Worm (Caenorhabditis elegans) whole organism, late embryonic: ENCODE results near the gene fbxa-80.

Experiments used
- F13H6.1 ChIP-seq: sonication (generic microtip); optimal IDR thresholded peaks from 2 replicates; lab custom pipeline; 2016; ENCODE audit warnings: missing genetic modification characterization, missing compliant biosample characterization
- T23F11.4 ChIP-seq: fragments of 200-800 bp; sonication (Bioruptor generic); optimal IDR thresholded peaks from 2 replicates; lab custom pipeline; 2018; ENCODE audit warnings: mild to moderate bottlenecking, missing genetic modification characterization, missing compliant biosample characterization
- ahr-1 ChIP-seq: sonication (generic microtip); optimal IDR thresholded peaks from 2 replicates; lab custom pipeline; 2016; ENCODE audit warnings: missing genetic modification characterization, missing compliant biosample characterization
- ama-1 ChIP-seq: fragments of 150-350 bp; optimal IDR thresholded peaks from 2 replicates; lab custom pipeline; 2014
- ceh-18 ChIP-seq: sonication (generic microtip); optimal IDR thresholded peaks from 2 replicates; lab custom pipeline; 2016; ENCODE audit warnings: missing genetic modification characterization, missing compliant biosample characterization
- ceh-2 ChIP-seq: sonication (generic microtip); optimal IDR thresholded peaks from 2 replicates; lab custom pipeline; 2016; ENCODE audit warnings: missing genotype, missing genetic modification characterization, missing compliant biosample characterization
- ceh-30 ChIP-seq: fragments of 150-350 bp; optimal IDR thresholded peaks from 2 replicates; lab custom pipeline; 2014; ENCODE audit warnings: missing biosample characterization, missing genetic modification characterization
- ceh-45 ChIP-seq: fragments of 200-800 bp; sonication (Bioruptor generic); IDR thresholded peaks from 2 replicates; pipeline ENCODE4 v1.3.6; 2022; ENCODE audit warnings: missing genetic modification reagents, missing genetic modification characterization, missing compliant biosample characterization
- ceh-48 ChIP-seq: sonication (generic microtip); optimal IDR thresholded peaks from 2 replicates; lab custom pipeline; 2016; ENCODE audit warnings: missing genetic modification characterization, inconsistent platforms, missing compliant biosample characterization
- ceh-9 ChIP-seq: sonication (generic microtip); optimal IDR thresholded peaks from 2 replicates; lab custom pipeline; 2016; ENCODE audit warnings: mild to moderate bottlenecking, missing genetic modification characterization, inconsistent platforms, missing compliant biosample characterization
- ets-4 ChIP-seq: sonication (generic microtip); optimal IDR thresholded peaks from 2 replicates; lab custom pipeline; 2016; ENCODE audit warnings: missing genetic modification characterization, missing compliant biosample characterization
- eyg-1 ChIP-seq: sonication (generic microtip); optimal IDR thresholded peaks from 2 replicates; lab custom pipeline; 2016; ENCODE audit warnings: missing genotype, missing genetic modification characterization, missing compliant biosample characterization
- fax-1 ChIP-seq: sonication (generic microtip); optimal IDR thresholded peaks from 2 replicates; lab custom pipeline; 2016; ENCODE audit warnings: missing genotype, missing genetic modification characterization, missing compliant biosample characterization
- hlh-13 ChIP-seq: fragments of 200-800 bp; sonication (Bioruptor generic); optimal IDR thresholded peaks from 2 replicates; lab custom pipeline; 2018; ENCODE audit warnings: mild to moderate bottlenecking, missing genetic modification characterization, missing compliant biosample characterization
- hlh-15 ChIP-seq: sonication (generic microtip); optimal IDR thresholded peaks from 2 replicates; lab custom pipeline; 2016; ENCODE audit warnings: missing genetic modification characterization, missing compliant biosample characterization
- hlh-6 ChIP-seq: sonication (generic microtip); optimal IDR thresholded peaks from 2 replicates; lab custom pipeline; 2016; ENCODE audit warnings: missing genotype, missing genetic modification characterization, missing compliant biosample characterization
- hlh-8 ChIP-seq: sonication (generic microtip); optimal IDR thresholded peaks from 2 replicates; lab custom pipeline; 2016; ENCODE audit warnings: missing genotype, missing genetic modification characterization, missing compliant biosample characterization
- nfya-1 ChIP-seq: sonication (generic microtip); optimal IDR thresholded peaks from 2 replicates; lab custom pipeline; 2017; ENCODE audit warnings: missing genetic modification characterization, mild to moderate bottlenecking, missing compliant biosample characterization, antibody characterized with exemption, moderate library complexity
- nhr-11 ChIP-seq: fragments of 150-350 bp; optimal IDR thresholded peaks from 2 replicates; lab custom pipeline; 2014; ENCODE audit warnings: missing biosample characterization, missing genetic modification characterization
- odd-2 ChIP-seq: sonication (generic microtip); optimal IDR thresholded peaks from 2 replicates; lab custom pipeline; 2017; ENCODE audit warnings: antibody characterized with exemption, mild to moderate bottlenecking, missing genetic modification characterization, missing compliant biosample characterization
- pag-3 ChIP-seq: sonication (generic microtip); optimal IDR thresholded peaks from 2 replicates; lab custom pipeline; 2016; ENCODE audit warnings: missing compliant biosample characterization, missing genetic modification characterization, borderline replicate concordance
- pax-1 ChIP-seq: fragments of 150-350 bp; optimal IDR thresholded peaks from 2 replicates; lab custom pipeline; 2014; ENCODE audit warnings: missing biosample characterization, missing genetic modification characterization
- pha-2 ChIP-seq: sonication (generic microtip); optimal IDR thresholded peaks from 2 replicates; lab custom pipeline; 2017; ENCODE audit warnings: mild to moderate bottlenecking, missing genetic modification characterization, missing compliant biosample characterization
- pqm-1 ChIP-seq: sonication (generic microtip); optimal IDR thresholded peaks from 2 replicates; lab custom pipeline; 2016; ENCODE audit warnings: missing genetic modification characterization, missing compliant biosample characterization
- ref-2 ChIP-seq: sonication (generic microtip); optimal IDR thresholded peaks from 2 replicates; lab custom pipeline; 2016; ENCODE audit warnings: missing genetic modification characterization, missing compliant biosample characterization
- sdc-2 ChIP-seq: sonication (generic microtip); optimal IDR thresholded peaks from 2 replicates; lab custom pipeline; 2016; ENCODE audit warnings: missing genotype, missing genetic modification characterization, missing compliant biosample characterization
- sox-4 ChIP-seq: sonication (generic microtip); optimal IDR thresholded peaks from 2 replicates; lab custom pipeline; 2017; ENCODE audit warnings: mild to moderate bottlenecking, missing genetic modification characterization, inconsistent platforms, missing compliant biosample characterization
- tbx-7 ChIP-seq: sonication (generic microtip); optimal IDR thresholded peaks from 2 replicates; lab custom pipeline; 2016; ENCODE audit warnings: missing genotype, missing genetic modification characterization, missing compliant biosample characterization
- unc-3 ChIP-seq, 2 experiments: fragments of 200-800 bp in 1 of 2; sonication (Bioruptor generic) in 1 of 2; sonication (generic microtip) in 1 of 2; conservative IDR thresholded peaks in 1 of 2; optimal IDR thresholded peaks in 1 of 2; 2 replicates each; pipeline versions ENCODE4 v1.3.6 to Lab custom; 2016 to 2022; ENCODE audit warnings: missing compliant biosample characterization in 2 of 2, missing genetic modification characterization in 2 of 2, missing genetic modification reagents in 1 of 2
- unc-42 ChIP-seq: sonication (generic microtip); optimal IDR thresholded peaks from 2 replicates; lab custom pipeline; 2016; ENCODE audit warnings: missing genotype, missing genetic modification characterization, missing compliant biosample characterization
- unc-55 ChIP-seq: sonication (generic microtip); optimal IDR thresholded peaks from 2 replicates; lab custom pipeline; 2017; ENCODE audit warnings: missing biosample characterization, missing genetic modification reagents, missing genetic modification characterization
- ztf-16 ChIP-seq: sonication (generic microtip); optimal IDR thresholded peaks from 2 replicates; lab custom pipeline; 2017; ENCODE audit warnings: missing genetic modification characterization, missing compliant biosample characterization

The fbxa-80 gene

ce11 chrIII:1342919-1343419 is 28.0 kb upstream of the fbxa-80 start, which contains the start of gene fbxa-27:
TSS of gene fbxa-27 (plus strand) at chrIII:1342969.
- TF ChIP-seq hlh-8 (tag; lab: Kevin White, UChicago) (no peak), unc-3 (GFP tag; conservative IDR thresholded peaks at IDR 0.05; lab: Robert Waterston, UW) (no peak), unc-3 (tag; optimal IDR thresholded peaks at IDR 0.05; lab: Kevin White, UChicago) (no peak), hlh-13 (GFP tag; lab: Kevin White, UChicago) (no peak), odd-2 (tag; lab: Kevin White, UChicago) (no peak), hlh-15 (tag; lab: Kevin White, UChicago) (no peak), pha-2 (tag; lab: Kevin White, UChicago) (no peak)

ce11 chrIII:1342488-1342887 is 27.5 kb upstream of the fbxa-80 start, which contains the start of gene fbxa-26:
TSS of gene fbxa-26 (minus strand) at chrIII:1342522.
- no peak for TF ChIP-seq sdc-2 (tag; lab: Kevin White, UChicago)
- no peak for TF ChIP-seq hlh-8 (tag; lab: Kevin White, UChicago)
- no peak for TF ChIP-seq T23F11.4 (GFP tag; lab: Kevin White, UChicago)
- no peak for TF ChIP-seq sox-4 (tag; lab: Kevin White, UChicago)
- no peak for TF ChIP-seq ceh-9 (tag; lab: Kevin White, UChicago)
- TF ChIP-seq ceh-18 (tag; lab: Kevin White, UChicago) = no peak
- no peak for TF ChIP-seq ama-1 (lab: Kevin White, UChicago)
- TF ChIP-seq pqm-1 = no peak
- no peak for TF ChIP-seq eyg-1 (tag; lab: Kevin White, UChicago)

- no peak for TF ChIP-seq nhr-11 (tag; lab: Kevin White, UChicago)
- no peak for TF ChIP-seq ceh-45
- no peak for TF ChIP-seq hlh-6 (tag; lab: Kevin White, UChicago)
- no peak for TF ChIP-seq pag-3 (tag; lab: Kevin White, UChicago)
- no peak for TF ChIP-seq ceh-2
These were observed 25.2 kb upstream of the fbxa-80 start, which contains the start of gene fbxa-5 for ce11 chrIII:1340240-1340639. TSS of gene fbxa-5 (minus strand) at chrIII:1340340.

- TF ChIP-seq unc-42 (tag; lab: Kevin White, UChicago) (no peak), tbx-7 (tag; lab: Kevin White, UChicago) (no peak), ahr-1 (tag; lab: Kevin White, UChicago) (no peak), ceh-48 (tag; lab: Kevin White, UChicago) (no peak), nfya-1 (no peak), unc-3 (GFP tag; conservative IDR thresholded peaks at IDR 0.05; lab: Robert Waterston, UW) (no peak), unc-3 (tag; optimal IDR thresholded peaks at IDR 0.05; lab: Kevin White, UChicago) (no peak), ztf-16 (tag; lab: Kevin White, UChicago) (no peak)
These were observed 16.9 kb upstream of the fbxa-80 start, which contains the start of gene Y82E9BL.19 for ce11 chrIII:1331894-1332293. TSS of gene Y82E9BL.19 (plus strand) at chrIII:1332016.

- TF ChIP-seq unc-55 (GFP tag; lab: Kevin White, UChicago) (no peak), fax-1 (no peak), ets-4 (no peak), ztf-16 (tag; lab: Kevin White, UChicago) (no peak), tbx-7 (tag; lab: Kevin White, UChicago) (no peak), unc-42 (tag; lab: Kevin White, UChicago) (no peak), pax-1 (tag; lab: Kevin White, UChicago) (no peak), F13H6.1 (no peak), ref-2 (tag; lab: Kevin White, UChicago) (no peak), ceh-30 (tag; lab: Kevin White, UChicago) (no peak)
These were observed 11.5 kb upstream of the fbxa-80 start, which contains the start of gene Y82E9BL.18 for ce11 chrIII:1326490-1326889. TSS of gene Y82E9BL.18 (plus strand) at chrIII:1326790.
